Worm (Caenorhabditis elegans) whole organism, L1 larva: ENCODE data around the gene clec-171.

Experiments
- C34B4.2 ChIP-seq: sonication (generic microtip); optimal IDR thresholded peaks from 2 replicates; lab custom pipeline; 2017; ENCODE audit warnings: mild to moderate bottlenecking, missing genetic modification characterization, missing compliant biosample characterization
- F16B12.6 ChIP-seq: fragments of 150-350 bp; optimal IDR thresholded peaks from 2 replicates; lab custom pipeline; 2014; ENCODE audit warnings: missing biosample characterization, missing genetic modification characterization
- blmp-1 ChIP-seq: fragments of 150-350 bp; optimal IDR thresholded peaks from 2 replicates; lab custom pipeline; 2014; ENCODE audit warnings: missing biosample characterization, missing genetic modification characterization
- ceh-63 ChIP-seq: fragments of 200-800 bp; sonication (Bioruptor generic); optimal IDR thresholded peaks from 2 replicates; lab custom pipeline; 2018; ENCODE audit warnings: mild to moderate bottlenecking, missing genetic modification characterization, missing compliant biosample characterization
- ceh-88 ChIP-seq: fragments of 200-800 bp; sonication (Bioruptor generic); IDR thresholded peaks from 2 replicates; pipeline ENCODE4 v1.3.6; 2022; ENCODE audit warnings: missing genetic modification characterization, missing compliant biosample characterization
- ces-1 ChIP-seq: fragments of 150-350 bp; optimal IDR thresholded peaks from 2 replicates; lab custom pipeline; 2014; ENCODE audit warnings: missing biosample characterization, missing genetic modification reagents, missing genetic modification characterization
- dsc-1 ChIP-seq: sonication (generic microtip); optimal IDR thresholded peaks from 2 replicates; lab custom pipeline; 2016; ENCODE audit warnings: mild to moderate bottlenecking, missing genetic modification characterization, missing compliant biosample characterization
- efl-1 ChIP-seq, 4 experiments: fragments of 150-350 bp; optimal IDR thresholded peaks in 3 of 4; peaks in 1 of 4; 1 replicate in 1 of 4; 2 replicates in 3 of 4; lab custom pipeline; 2014; ENCODE audit warnings: missing biosample characterization in 2 of 4, missing genetic modification characterization in 2 of 4, missing genetic modification reagents in 2 of 4
- efl-3 ChIP-seq: fragments of 200-800 bp; sonication (Bioruptor generic); optimal IDR thresholded peaks from 2 replicates; lab custom pipeline; 2018; ENCODE audit warnings: mild to moderate bottlenecking, missing genetic modification characterization, missing compliant biosample characterization
- egl-13 ChIP-seq: sonication (generic microtip); optimal IDR thresholded peaks from 2 replicates; lab custom pipeline; 2016; ENCODE audit warnings: missing genotype, missing genetic modification reagents, missing genetic modification characterization, missing compliant biosample characterization
- elt-2 ChIP-seq: sonication (generic microtip); optimal IDR thresholded peaks from 2 replicates; lab custom pipeline; 2016; ENCODE audit warnings: missing genetic modification characterization, mild to moderate bottlenecking, inconsistent platforms, missing compliant biosample characterization, missing genetic modification reagents
- elt-3 ChIP-seq, 6 experiments: fragments of 150-350 bp in 1 of 6; sonication (generic microtip); optimal IDR thresholded peaks; 2 replicates each; lab custom pipeline; 2017 to 2018; ENCODE audit warnings: missing biosample characterization in 6 of 6, missing genetic modification characterization in 6 of 6, inconsistent platforms in 1 of 6
- fkh-4 ChIP-seq: sonication (generic microtip); optimal IDR thresholded peaks from 2 replicates; lab custom pipeline; 2016; ENCODE audit warnings: missing compliant biosample characterization, missing genetic modification characterization, borderline replicate concordance
- fkh-8 ChIP-seq: sonication (generic microtip); optimal IDR thresholded peaks from 2 replicates; lab custom pipeline; 2016; ENCODE audit warnings: mild to moderate bottlenecking, missing genetic modification characterization, missing compliant biosample characterization
- hlh-4 ChIP-seq: sonication (generic microtip); optimal IDR thresholded peaks from 2 replicates; lab custom pipeline; 2016; ENCODE audit warnings: mild to moderate bottlenecking, missing genetic modification characterization, missing compliant biosample characterization
- isw-1 ChIP-seq: fragments of 200-800 bp; sonication (Bioruptor generic); IDR thresholded peaks from 2 replicates; pipeline ENCODE4 v1.3.6; 2022; ENCODE audit warnings: missing genetic modification characterization, missing compliant biosample characterization
- jun-1 ChIP-seq: fragments of 150-350 bp; optimal IDR thresholded peaks from 2 replicates; lab custom pipeline; 2014; ENCODE audit warnings: missing biosample characterization, missing genetic modification reagents, missing genetic modification characterization
- lin-13 ChIP-seq: fragments of 150-350 bp; optimal IDR thresholded peaks from 2 replicates; lab custom pipeline; 2014; ENCODE audit warnings: missing biosample characterization, missing genetic modification reagents, missing genetic modification characterization
- lin-14 ChIP-seq: fragments of 200-800 bp; sonication (Bioruptor generic); optimal IDR thresholded peaks from 2 replicates; lab custom pipeline; 2018; ENCODE audit warnings: mild to moderate bottlenecking, missing genetic modification characterization, moderate library complexity, missing compliant biosample characterization
- lin-15B ChIP-seq: fragments of 150-350 bp; sonication (generic microtip); optimal IDR thresholded peaks from 3 replicates; lab custom pipeline; 2014; ENCODE audit warnings: missing biosample characterization, missing genetic modification characterization
- lin-35 ChIP-seq, 2 experiments: fragments of 150-350 bp; optimal IDR thresholded peaks; 2 replicates each; lab custom pipeline; 2014; ENCODE audit warnings: missing biosample characterization in 2 of 2, missing genetic modification characterization in 2 of 2, missing genetic modification reagents in 2 of 2
- lir-3 ChIP-seq: sonication (generic microtip); optimal IDR thresholded peaks from 2 replicates; lab custom pipeline; 2016; ENCODE audit warnings: mild to moderate bottlenecking, missing genetic modification characterization, moderate library complexity, missing compliant biosample characterization; ENCODE audit not compliant: poor library complexity
- lsy-2 ChIP-seq, 2 experiments: fragments of 150-350 bp; optimal IDR thresholded peaks; 2 replicates each; lab custom pipeline; 2014; ENCODE audit warnings: missing biosample characterization in 2 of 2, missing genetic modification characterization in 2 of 2
- mab-9 ChIP-seq: fragments of 200-800 bp; sonication (Bioruptor generic); IDR thresholded peaks from 2 replicates; pipeline ENCODE4 v1.3.6; 2022; ENCODE audit warnings: missing genetic modification reagents, missing genetic modification characterization, missing compliant biosample characterization
- mep-1 ChIP-seq: fragments of 150-350 bp; optimal IDR thresholded peaks from 2 replicates; lab custom pipeline; 2014; ENCODE audit warnings: missing biosample characterization, missing genetic modification characterization
- nhr-12 ChIP-seq: sonication (generic microtip); optimal IDR thresholded peaks from 2 replicates; lab custom pipeline; 2017; ENCODE audit warnings: missing biosample characterization, missing genetic modification characterization
- nhr-20 ChIP-seq: sonication (generic microtip); optimal IDR thresholded peaks from 2 replicates; lab custom pipeline; 2016; ENCODE audit warnings: mild to moderate bottlenecking, missing genetic modification characterization, missing compliant biosample characterization
- nhr-28 ChIP-seq: fragments of 150-350 bp; optimal IDR thresholded peaks from 2 replicates; lab custom pipeline; 2014; ENCODE audit warnings: missing biosample characterization, missing genetic modification characterization
- nhr-71 ChIP-seq: sonication (generic microtip); optimal IDR thresholded peaks from 2 replicates; lab custom pipeline; 2016; ENCODE audit warnings: mild to moderate bottlenecking, missing genetic modification characterization, moderate library complexity, missing compliant biosample characterization
- nhr-76 ChIP-seq: sonication (generic microtip); optimal IDR thresholded peaks from 2 replicates; lab custom pipeline; 2017; ENCODE audit warnings: missing biosample characterization, missing genetic modification characterization
- nhr-84 ChIP-seq: sonication (generic microtip); optimal IDR thresholded peaks from 2 replicates; lab custom pipeline; 2017; ENCODE audit warnings: missing biosample characterization, missing genetic modification characterization
- nhr-85 ChIP-seq: sonication (generic microtip); peaks from one replicate; lab custom pipeline; 2016; ENCODE audit warnings: missing genetic modification characterization, inconsistent platforms, missing compliant biosample characterization
- pag-3 ChIP-seq: sonication (generic microtip); optimal IDR thresholded peaks from 2 replicates; lab custom pipeline; 2017; ENCODE audit warnings: missing genetic modification characterization, mild to moderate bottlenecking, missing compliant biosample characterization, antibody characterized with exemption, borderline replicate concordance; ENCODE audit not compliant: insufficient read depth
- pqm-1 ChIP-seq: sonication (generic microtip); optimal IDR thresholded peaks from 3 replicates; lab custom pipeline; 2017; ENCODE audit warnings: missing biosample characterization, missing genetic modification characterization
- skn-1 ChIP-seq: fragments of 150-350 bp; optimal IDR thresholded peaks from 2 replicates; lab custom pipeline; 2014; ENCODE audit warnings: missing biosample characterization, missing genetic modification characterization
- snu-23 ChIP-seq: sonication (generic microtip); optimal IDR thresholded peaks from 2 replicates; lab custom pipeline; 2016; ENCODE audit warnings: missing genetic modification characterization, missing compliant biosample characterization
- sox-4 ChIP-seq: sonication (generic microtip); optimal IDR thresholded peaks from 2 replicates; lab custom pipeline; 2016; ENCODE audit warnings: missing genetic modification characterization, missing compliant biosample characterization
- swsn-7 ChIP-seq: sonication (generic microtip); optimal IDR thresholded peaks from 2 replicates; lab custom pipeline; 2016; ENCODE audit warnings: missing genetic modification characterization, missing compliant biosample characterization
- tbx-2 ChIP-seq: sonication (generic microtip); optimal IDR thresholded peaks from 2 replicates; lab custom pipeline; 2016; ENCODE audit warnings: missing genetic modification characterization, missing compliant biosample characterization
- unc-30 ChIP-seq: sonication (generic microtip); optimal IDR thresholded peaks from 2 replicates; lab custom pipeline; 2017; ENCODE audit warnings: missing biosample characterization, missing genetic modification characterization
- unc-62 ChIP-seq: fragments of 150-350 bp; optimal IDR thresholded peaks from 2 replicates; lab custom pipeline; 2014; ENCODE audit warnings: missing biosample characterization, missing genetic modification reagents, missing genetic modification characterization
- vab-15 ChIP-seq: sonication (generic microtip); optimal IDR thresholded peaks from 2 replicates; lab custom pipeline; 2017; ENCODE audit warnings: missing genotype, mild to moderate bottlenecking, missing genetic modification characterization, missing compliant biosample characterization
- zag-1 ChIP-seq: fragments of 150-350 bp; optimal IDR thresholded peaks from 2 replicates; lab custom pipeline; 2014; ENCODE audit warnings: missing biosample characterization, missing genetic modification characterization

Gene clec-171

DNA sequence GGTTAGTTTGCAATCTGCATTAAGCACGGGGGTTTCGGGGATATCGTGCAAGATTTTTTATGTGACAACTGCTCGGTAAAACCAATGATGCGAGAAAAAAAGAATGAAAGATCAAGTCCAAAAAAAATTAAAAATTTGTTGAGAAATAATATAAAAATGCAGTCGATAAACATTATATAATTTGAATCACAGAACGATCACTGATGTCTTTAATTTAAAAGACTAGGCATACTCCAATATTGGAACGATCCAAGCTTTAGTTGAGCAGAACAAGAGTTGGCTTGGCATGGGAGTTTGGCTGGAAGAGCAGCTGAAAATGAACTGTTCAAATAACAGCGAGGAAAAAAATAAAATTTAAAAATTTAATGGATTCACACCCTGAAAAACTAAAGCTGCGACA lies at the start of gene clec-171:
TSS of gene clec-171 (minus strand) at position 101 of the 400 bp plus-strand sequence.
- no peak for TF ChIP-seq lin-35 (GFP tag; optimal IDR thresholded peaks at IDR 0.05; lab: Kevin White, UChicago)
- no peak for TF ChIP-seq unc-62
- no peak for TF ChIP-seq nhr-28 (tag; lab: Kevin White, UChicago)
- TF ChIP-seq nhr-84: no peak
- no peak for TF ChIP-seq C34B4.2
- no peak for TF ChIP-seq egl-13
- no peak for TF ChIP-seq lin-14
- no peak for TF ChIP-seq blmp-1 (tag; lab: Kevin White, UChicago)
- TF ChIP-seq vab-15 (tag; lab: Kevin White, UChicago): no peak

DNA sequence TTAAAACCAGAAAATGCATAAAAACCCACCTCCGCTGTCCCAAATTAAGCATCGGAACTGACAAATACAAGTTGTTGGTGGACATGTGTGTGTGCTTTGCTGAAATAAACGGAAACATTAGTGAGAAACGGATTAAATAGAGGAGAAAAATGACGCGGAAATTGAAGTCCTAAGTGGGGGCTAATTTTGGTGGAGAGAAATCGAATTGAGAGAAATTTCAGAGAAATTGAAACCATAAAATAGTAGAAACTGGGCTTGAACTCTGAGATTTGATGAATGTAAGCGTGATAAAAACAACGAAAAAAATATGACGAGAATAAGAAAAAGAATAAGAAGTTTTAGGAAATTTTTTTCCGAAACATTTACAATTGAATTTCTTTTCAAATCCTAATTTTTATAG lies 47.8 kb upstream of the clec-171 start, which contains the start of gene Y77E11A.12:
TSS of gene Y77E11A.12 (minus strand) at position 101 of the 400 bp plus-strand sequence.
- no peak for TF ChIP-seq unc-62
- TF ChIP-seq efl-1 (optimal IDR thresholded peaks at IDR 0.05; lab: Kevin White, UChicago): no peak
- peak in 1 of 2 experiments; percentile 21 for TF ChIP-seq efl-1 (GFP tag; optimal IDR thresholded peaks at IDR 0.05 in 1 of 2; lab: Kevin White, UChicago)
- TF ChIP-seq lin-14: peak; percentile 3
- TF ChIP-seq nhr-28 (tag; lab: Kevin White, UChicago): no peak
- TF ChIP-seq ceh-63 (GFP tag; lab: Kevin White, UChicago): peak; percentile 31
- no peak for TF ChIP-seq nhr-71 (tag; lab: Kevin White, UChicago)

DNA sequence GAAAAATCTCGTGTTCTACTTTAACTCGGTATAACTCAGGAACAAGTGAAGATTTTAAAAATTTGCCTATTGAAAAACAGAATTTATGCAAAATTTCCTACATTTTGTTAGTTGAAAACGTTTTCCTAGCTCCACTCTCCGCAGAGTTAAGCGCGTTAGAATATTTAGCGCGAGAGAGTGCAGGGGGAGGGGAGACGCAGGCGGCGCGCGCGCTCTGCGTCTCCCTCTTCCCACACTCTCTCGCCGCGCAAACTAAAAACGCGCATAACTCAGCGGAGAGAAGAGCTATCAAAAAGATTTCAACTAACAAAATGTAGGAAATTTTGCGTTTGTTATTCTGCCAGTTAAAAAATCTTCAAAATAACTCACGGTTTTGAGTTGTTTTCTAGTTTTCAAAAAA lies 45.0 kb upstream of the clec-171 start:
- TF ChIP-seq lin-13 (no peak), fkh-8 (tag; lab: Kevin White, UChicago) (no peak), sox-4 (tag; lab: Kevin White, UChicago) (no peak), pqm-1 (tag; lab: Kevin White, UChicago) (no peak), nhr-12 (tag; lab: Kevin White, UChicago) (no peak), zag-1 (no peak), pag-3 (no peak), unc-30 (tag; lab: Kevin White, UChicago) (no peak), egl-13 (no peak), skn-1 (tag; lab: Kevin White, UChicago) (no peak), elt-3 (tag; optimal IDR thresholded peaks at IDR 0.05; lab: Kevin White, UChicago) (no peak), F16B12.6 (no peak), efl-1 (optimal IDR thresholded peaks at IDR 0.05; lab: Kevin White, UChicago) (no peak), efl-1 (GFP tag; optimal IDR thresholded peaks at IDR 0.05 in 1 of 2; lab: Kevin White, UChicago) (no peak), ces-1 (GFP tag; lab: Kevin White, UChicago) (no peak), swsn-7 (no peak), jun-1 (tag; lab: Kevin White, UChicago) (no peak)

DNA sequence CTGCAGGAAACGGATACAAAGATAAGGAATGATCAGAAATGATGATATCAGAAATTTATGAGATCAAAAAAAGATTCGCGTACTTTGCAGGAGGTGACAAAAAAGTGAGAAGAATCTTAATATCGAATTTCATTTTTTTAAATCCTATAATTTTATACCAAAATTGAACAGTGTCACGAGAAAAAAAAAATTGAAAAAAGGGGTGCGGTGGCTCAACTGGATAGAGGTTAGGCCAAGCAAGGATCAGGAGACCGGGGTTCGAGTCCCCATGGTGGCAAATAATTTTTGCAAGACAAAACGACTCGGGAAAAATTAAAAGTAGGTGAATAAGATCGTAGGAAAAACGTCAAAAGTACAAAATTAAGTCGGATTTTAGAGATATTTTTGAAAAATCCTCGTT lies 43.2 kb upstream of the clec-171 start:
- TF ChIP-seq ceh-88 (GFP tag; lab: Robert Waterston, UW) (no peak), nhr-71 (tag; lab: Kevin White, UChicago) (no peak), dsc-1 (tag; lab: Kevin White, UChicago) (no peak), nhr-12 (tag; lab: Kevin White, UChicago) (no peak)

DNA sequence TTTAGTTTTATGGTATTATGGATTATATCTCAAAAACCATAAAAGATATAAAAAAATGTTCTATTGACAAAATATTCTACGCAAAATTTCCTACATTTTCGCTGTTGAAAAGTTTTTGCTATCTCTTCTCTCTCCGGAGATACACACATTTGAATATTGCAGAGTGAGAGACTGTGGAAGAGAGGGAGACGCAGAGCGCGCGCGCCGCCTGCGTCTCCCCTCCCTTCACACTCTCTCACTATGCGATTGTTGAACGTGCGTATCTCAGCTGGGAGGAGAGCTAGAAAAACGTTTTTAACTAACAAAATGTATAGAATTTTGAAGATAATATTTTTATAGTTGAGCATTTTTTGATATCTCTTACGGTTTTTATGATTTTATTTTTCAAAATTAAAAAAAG lies 41.9 kb upstream of the clec-171 start:
- no peak for TF ChIP-seq nhr-85 (tag; lab: Kevin White, UChicago)
- no peak for TF ChIP-seq isw-1 (GFP tag; lab: Robert Waterston, UW)
- no peak for TF ChIP-seq C34B4.2
- no peak for TF ChIP-seq elt-3 (tag; optimal IDR thresholded peaks at IDR 0.05; lab: Kevin White, UChicago)
- TF ChIP-seq mab-9: no peak
- TF ChIP-seq, all 84 proteins: peak for 0

DNA sequence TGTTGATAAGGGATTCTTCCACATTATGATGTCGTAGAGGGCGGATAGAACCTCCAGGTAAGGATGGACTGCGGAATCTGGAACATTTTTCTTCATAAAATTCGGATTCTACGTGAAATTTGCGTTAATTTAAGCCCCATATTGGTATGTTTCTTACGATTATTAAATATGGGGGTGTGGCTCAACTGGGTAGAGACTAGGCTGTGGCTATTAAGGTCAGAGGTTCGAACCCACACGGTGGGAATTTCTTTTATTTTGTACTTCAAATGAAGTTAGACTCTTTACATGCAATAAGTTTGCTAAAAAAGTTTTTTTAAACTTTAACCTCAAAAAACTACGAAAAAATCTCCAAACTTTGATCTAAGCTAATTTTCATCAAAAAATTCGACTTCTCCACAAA lies 38.3 kb upstream of the clec-171 start:
- no peak for TF ChIP-seq fkh-4 (tag; lab: Kevin White, UChicago)
- TF ChIP-seq snu-23 (GFP tag; lab: Kevin White, UChicago): no peak
- no peak for TF ChIP-seq elt-2
- no peak for TF ChIP-seq nhr-28 (tag; lab: Kevin White, UChicago)
- no peak for TF ChIP-seq lir-3 (tag; lab: Kevin White, UChicago)
- TF ChIP-seq lsy-2 (tag; optimal IDR thresholded peaks at IDR 0.05; lab: Kevin White, UChicago): no peak
- TF ChIP-seq lin-13: no peak
- TF ChIP-seq mep-1 (tag; lab: Kevin White, UChicago): no peak
- TF ChIP-seq pag-3: no peak
- TF ChIP-seq lin-15B (tag; lab: Kevin White, UChicago): no peak
- no peak for TF ChIP-seq hlh-4
- TF ChIP-seq nhr-71 (tag; lab: Kevin White, UChicago): no peak
- TF ChIP-seq isw-1 (GFP tag; lab: Robert Waterston, UW): no peak
- TF ChIP-seq tbx-2 (tag; lab: Kevin White, UChicago): no peak
- TF ChIP-seq nhr-20 (tag; lab: Kevin White, UChicago): no peak
- no peak for TF ChIP-seq efl-3 (GFP tag; lab: Kevin White, UChicago)
- no peak for TF ChIP-seq nhr-76 (tag; lab: Kevin White, UChicago)
